Fruit fly (Drosophila melanogaster) whole organism, embryonic: ENCODE data around the gene Kua.

ENCODE experiments used
- CG11247 ChIP-seq: fragments of 200-800 bp; sonication (Bioruptor generic); IDR thresholded peaks from 2 replicates; pipeline ENCODE4 v1.3.6; 2022; ENCODE audit warnings: missing biosample characterization, missing genetic modification characterization
- CG11398 ChIP-seq: fragments of 200-800 bp; sonication (Bioruptor generic); optimal IDR thresholded peaks from 2 replicates; lab custom pipeline; 2016; ENCODE audit warnings: missing biosample characterization, missing genetic modification characterization
- CG15269 ChIP-seq: fragments of 200-800 bp; sonication (Bioruptor generic); optimal IDR thresholded peaks from 2 replicates; lab custom pipeline; 2018; ENCODE audit warnings: missing biosample characterization, mild to moderate bottlenecking, missing genetic modification characterization, moderate library complexity
- CG15601 ChIP-seq: fragments of 200-800 bp; sonication (Bioruptor generic); optimal IDR thresholded peaks from 3 replicates; lab custom pipeline; 2019; ENCODE audit warnings: missing biosample characterization, mild to moderate bottlenecking, missing genetic modification characterization, moderate library complexity
- CG18619 ChIP-seq: fragments of 200-800 bp; sonication (Bioruptor generic); optimal IDR thresholded peaks from 3 replicates; lab custom pipeline; 2017; ENCODE audit warnings: missing biosample characterization, mild to moderate bottlenecking, missing genetic modification characterization
- CG8478 ChIP-seq: fragments of >200 bp; optimal IDR thresholded peaks from 2 replicates; lab custom pipeline; 2018
- H2.0 ChIP-seq: fragments of 200-800 bp; sonication (Bioruptor generic); IDR thresholded peaks from 2 replicates; pipeline ENCODE4 v1.3.6; 2022; ENCODE audit warnings: missing biosample characterization, missing genetic modification characterization
- NC2α ChIP-seq: fragments of 200-800 bp; sonication (Bioruptor generic); optimal IDR thresholded peaks from 2 replicates; lab custom pipeline; 2016; ENCODE audit warnings: missing biosample characterization, missing genetic modification characterization
- al ChIP-seq: fragments of 200-800 bp; sonication (Bioruptor generic); IDR thresholded peaks from 2 replicates; pipeline ENCODE4 v1.3.6; 2022; ENCODE audit warnings: missing biosample characterization, missing genetic modification characterization
- dmrt11E ChIP-seq: fragments of 200-800 bp; sonication (Bioruptor generic); optimal IDR thresholded peaks from 3 replicates; lab custom pipeline; 2018; ENCODE audit warnings: missing biosample characterization, mild to moderate bottlenecking, missing genetic modification characterization, moderate library complexity
- jigr1 ChIP-seq: fragments of 200-800 bp; sonication (Bioruptor generic); IDR thresholded peaks from 3 replicates; pipeline ENCODE4 v1.3.6; 2022; ENCODE audit warnings: missing biosample characterization, missing genetic modification characterization
- ken ChIP-seq: fragments of 200-800 bp; sonication (Bioruptor generic); IDR thresholded peaks from 3 replicates; pipeline ENCODE4 v1.3.6; 2022; ENCODE audit warnings: missing biosample characterization, missing genetic modification characterization
- prd ChIP-seq, 3 experiments: fragments of >200 bp in 2 of 3; fragments of 200-800 bp in 1 of 3; sonication (Bioruptor generic) in 1 of 3; optimal IDR thresholded peaks in 2 of 3; IDR thresholded peaks in 1 of 3; 2 replicates in 2 of 3; 3 replicates in 1 of 3; pipeline versions ENCODE4 v1.3.6 to Lab custom; 2017 to 2022; ENCODE audit warnings: missing biosample characterization in 1 of 3, missing genetic modification characterization in 1 of 3
- sisA ChIP-seq: fragments of 200-800 bp; sonication (Bioruptor generic); IDR thresholded peaks from 2 replicates; pipeline ENCODE4 v1.3.6; 2022; ENCODE audit warnings: missing biosample characterization, missing genetic modification characterization

DNA sequence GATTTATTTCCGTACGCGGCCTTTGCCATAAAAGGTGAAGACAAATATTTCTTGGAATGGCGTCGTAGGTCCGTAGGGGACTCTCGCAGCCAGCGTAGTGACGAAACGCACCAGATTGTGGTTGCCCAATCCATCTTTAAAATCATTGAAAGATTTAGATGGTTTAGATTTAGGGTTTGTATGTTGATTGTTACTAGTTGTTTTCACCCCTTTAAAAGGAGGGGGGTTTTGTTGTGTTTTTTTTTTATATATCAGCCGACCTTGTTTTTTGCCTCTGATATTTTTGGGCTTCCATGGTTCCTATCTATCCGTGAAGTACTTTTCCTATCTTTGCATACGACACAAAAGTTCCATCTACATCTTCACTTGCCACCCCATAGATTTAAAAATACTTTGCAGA lies 18.5 kb upstream of the Kua start:
- TF ChIP-seq al (peak; percentile 24; the same call in 1 of the 2 replicates), ken (no peak), NC2α (no peak), prd (optimal IDR thresholded peaks at IDR 0.05; lab: Kevin White, UChicago) (no peak), prd (GFP tag; IDR thresholded peaks at IDR 0.05; lab: Robert Waterston, UW) (peak; percentile 44; the same call in 1 of the 3 replicates), CG18619 (no peak), CG15601 (tag; lab: Kevin White, UChicago) (no peak), dmrt11E (tag; lab: Kevin White, UChicago) (no peak), H2.0 (GFP tag; lab: Robert Waterston, UW) (no peak), CG8478 (no peak), CG15269 (peak; percentile 16), CG11247 (GFP tag; lab: Robert Waterston, UW) (no peak), jigr1 (GFP tag; lab: Robert Waterston, UW) (no peak), sisA (GFP tag; lab: Robert Waterston, UW) (peak; percentile 21; the same call in 1 of the 2 replicates), CG11398 (GFP tag; lab: Kevin White, UChicago) (no peak)
